Worm (Caenorhabditis elegans) whole organism, L4/young adult: ENCODE results near the gene ztf-13.

Experiments
- W03F9.2 ChIP-seq: fragments of 150-350 bp; optimal IDR thresholded peaks from 2 replicates; lab custom pipeline; 2014; ENCODE audit warnings: missing biosample characterization, missing genetic modification characterization
- dao-5 ChIP-seq: sonication (generic microtip); optimal IDR thresholded peaks from 2 replicates; lab custom pipeline; 2016; ENCODE audit warnings: missing genotype, missing genetic modification characterization, moderate library complexity, missing compliant biosample characterization
- him-1 ChIP-seq: sonication (generic microtip); optimal IDR thresholded peaks from 2 replicates; lab custom pipeline; 2016; ENCODE audit warnings: missing genotype, missing genetic modification reagents, missing genetic modification characterization, missing compliant biosample characterization

DNA sequence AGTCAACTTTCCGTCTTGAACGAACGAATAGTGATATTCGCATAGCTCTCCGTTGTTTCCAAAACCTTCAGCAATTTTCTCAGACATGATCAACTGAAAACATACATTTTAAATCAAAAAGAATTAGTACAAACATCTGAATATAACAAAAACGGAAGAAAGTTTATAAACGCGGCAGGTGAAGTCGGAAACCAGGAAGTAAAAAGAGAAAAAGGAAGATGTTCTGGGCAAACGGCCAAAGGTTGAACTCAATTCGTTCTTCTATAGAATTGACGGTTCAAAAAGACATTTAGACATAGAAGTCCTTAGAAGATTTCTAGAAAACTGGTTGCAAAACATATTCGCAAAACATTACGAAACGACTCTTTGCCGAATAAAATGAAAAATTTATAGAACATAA is 14.7 kb downstream of the ztf-13 start, which contains the start of gene F52E4.5:
- TF ChIP-seq W03F9.2 (tag; lab: Kevin White, UChicago) (no peak), dao-5 (tag; lab: Kevin White, UChicago) (no peak), him-1 (tag; lab: Kevin White, UChicago) (no peak)
